Worm (Caenorhabditis elegans): ENCODE results near the gene B0250.7.

- no peak for TF ChIP-seq mdl-1 (tag; optimal IDR thresholded peaks at IDR 0.05)
- no peak for TF ChIP-seq lin-11 (tag; optimal IDR thresholded peaks at IDR 0.05)
- no peak for TF ChIP-seq ama-1 (optimal IDR thresholded peaks at IDR 0.05)
- no peak for TF ChIP-seq lsy-2 (tag; optimal IDR thresholded peaks at IDR 0.05)
- TF ChIP-seq aly-2 (tag; optimal IDR thresholded peaks at IDR 0.05) = no peak
- TF ChIP-seq nhr-77 (tag; optimal IDR thresholded peaks at IDR 0.05) = no peak
- TF ChIP-seq ztf-11 (tag; optimal IDR thresholded peaks at IDR 0.05) = no peak
- no peak for TF ChIP-seq nhr-237 (tag; optimal IDR thresholded peaks at IDR 0.05)
- no peak for TF ChIP-seq F13H6.1 (tag; optimal IDR thresholded peaks at IDR 0.05)
- no peak for TF ChIP-seq nhr-10 (tag; optimal IDR thresholded peaks at IDR 0.05)
These were observed 24.1 kb downstream of the B0250.7 start for ce11 chrV:20451793-20452192.
